Worm (Caenorhabditis elegans) whole organism, L3 larva: ENCODE measurements around the gene K11H3.2.

Experiments
- ZK546.5 ChIP-seq: sonication (generic microtip); optimal IDR thresholded peaks from 2 replicates; lab custom pipeline; 2017; ENCODE audit warnings: missing biosample characterization, missing genetic modification characterization
- ceh-16 ChIP-seq: sonication (generic microtip); optimal IDR thresholded peaks from 2 replicates; lab custom pipeline; 2017; ENCODE audit warnings: missing biosample characterization, missing genetic modification characterization
- ceh-82 ChIP-seq: fragments of 150-350 bp; optimal IDR thresholded peaks from 2 replicates; lab custom pipeline; 2014; ENCODE audit warnings: missing biosample characterization, missing genetic modification characterization
- daf-12 ChIP-seq: fragments of 150-350 bp; optimal IDR thresholded peaks from 2 replicates; lab custom pipeline; 2014; ENCODE audit warnings: missing biosample characterization, missing genetic modification reagents, missing genetic modification characterization
- elt-1 ChIP-seq: fragments of 150-350 bp; optimal IDR thresholded peaks from 2 replicates; lab custom pipeline; 2014; ENCODE audit warnings: missing biosample characterization, missing genetic modification characterization
- elt-3 ChIP-seq, 3 experiments: fragments of 150-350 bp in 1 of 3; sonication (generic microtip) in 2 of 3; optimal IDR thresholded peaks; 2 replicates in 2 of 3; 4 replicates in 1 of 3; lab custom pipeline; 2014 to 2017; ENCODE audit warnings: missing biosample characterization in 3 of 3, missing genetic modification characterization in 3 of 3
- fos-1 ChIP-seq: fragments of 150-350 bp; optimal IDR thresholded peaks from 2 replicates; lab custom pipeline; 2014; ENCODE audit warnings: missing biosample characterization, missing genetic modification characterization
- jun-1 ChIP-seq: fragments of 150-350 bp; optimal IDR thresholded peaks from 2 replicates; lab custom pipeline; 2014; ENCODE audit warnings: missing biosample characterization, missing genetic modification reagents, missing genetic modification characterization
- nhr-23 ChIP-seq: fragments of 150-350 bp; optimal IDR thresholded peaks from 2 replicates; lab custom pipeline; 2014; ENCODE audit warnings: missing biosample characterization, missing genetic modification reagents, missing genetic modification characterization
- sea-2 ChIP-seq: fragments of 150-350 bp; sonication (generic microtip); optimal IDR thresholded peaks from 4 replicates; lab custom pipeline; 2014; ENCODE audit warnings: missing biosample characterization, missing genetic modification reagents, missing genetic modification characterization
- zag-1 ChIP-seq: fragments of 150-350 bp; optimal IDR thresholded peaks from 2 replicates; lab custom pipeline; 2014; ENCODE audit warnings: missing biosample characterization, missing genetic modification characterization
- ztf-11 ChIP-seq: fragments of 150-350 bp; optimal IDR thresholded peaks from 2 replicates; lab custom pipeline; 2014; ENCODE audit warnings: missing biosample characterization, missing genetic modification characterization
- ztf-4 ChIP-seq: fragments of 150-350 bp; optimal IDR thresholded peaks from 2 replicates; lab custom pipeline; 2014; ENCODE audit warnings: missing biosample characterization, missing genetic modification characterization

DNA sequence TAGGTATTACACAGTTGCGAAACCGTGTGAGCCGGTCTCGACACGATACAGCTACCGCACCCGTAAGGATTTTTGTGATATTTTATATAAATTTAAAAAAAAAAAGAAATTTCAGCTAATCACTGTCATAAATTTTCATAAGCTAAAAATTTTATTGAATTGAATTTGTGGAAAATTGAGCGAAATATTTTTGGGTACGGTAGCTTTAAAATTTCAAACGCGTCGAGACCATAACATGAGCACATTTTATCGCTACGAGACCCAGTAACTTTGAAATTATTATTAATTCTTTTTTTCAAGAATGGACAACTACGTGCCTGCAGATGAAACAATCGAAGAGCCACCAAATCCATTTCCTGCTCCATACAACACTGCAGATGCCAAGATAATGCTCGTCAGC lies 33.0 kb upstream of the K11H3.2 start, which contains the start of gene ZK632.14:
- no peak for TF ChIP-seq zag-1
- TF ChIP-seq ceh-82 (tag; lab: Kevin White, UChicago) = no peak
- TF ChIP-seq daf-12 = no peak
- TF ChIP-seq ZK546.5 (tag; lab: Kevin White, UChicago) = no peak
- no peak for TF ChIP-seq ztf-11 (tag; lab: Kevin White, UChicago)
- TF ChIP-seq elt-1 (tag; lab: Kevin White, UChicago) = no peak
- TF ChIP-seq sea-2 (GFP tag; lab: Kevin White, UChicago) = no peak
- no peak for TF ChIP-seq jun-1 (tag; lab: Kevin White, UChicago)
- TF ChIP-seq ztf-4 (tag; lab: Kevin White, UChicago) = no peak
- TF ChIP-seq elt-3 (tag; optimal IDR thresholded peaks at IDR 0.05; lab: Kevin White, UChicago) = no peak
- TF ChIP-seq ceh-16 (tag; lab: Kevin White, UChicago) = no peak
- TF ChIP-seq nhr-23 (tag; lab: Kevin White, UChicago) = no peak
- no peak for TF ChIP-seq fos-1 (tag; lab: Kevin White, UChicago)
